Worm (Caenorhabditis elegans) whole organism, L4 larva: ENCODE data around the gene C03F11.4.

Experiments
- F26F4.8 ChIP-seq: fragments of 200-800 bp; sonication (Bioruptor generic); conservative IDR thresholded peaks from 2 replicates; pipeline ENCODE4 v1.3.6; 2022; ENCODE audit warnings: missing genetic modification characterization, missing compliant biosample characterization
- F44E2.7 ChIP-seq: fragments of 200-800 bp; sonication (Bioruptor generic); IDR thresholded peaks from 2 replicates; pipeline ENCODE4 v2.1.2; 2022; ENCODE audit warnings: missing genetic modification characterization, missing compliant biosample characterization
- R02D3.7 ChIP-seq: fragments of 150-350 bp; sonication (generic microtip); optimal IDR thresholded peaks from 3 replicates; lab custom pipeline; 2014; ENCODE audit warnings: missing biosample characterization, missing genetic modification characterization
- Y105C5A.15 ChIP-seq: fragments of 200-800 bp; sonication (Bioruptor generic); IDR thresholded peaks from 2 replicates; pipeline ENCODE4 v1.3.6; 2022; ENCODE audit warnings: missing genetic modification characterization, missing compliant biosample characterization
- ZK337.2 ChIP-seq: fragments of 200-800 bp; sonication (Bioruptor generic); IDR thresholded peaks from 2 replicates; pipeline ENCODE4 v1.3.6; 2022; ENCODE audit warnings: missing genetic modification reagents, missing genetic modification characterization, missing compliant biosample characterization
- ama-1 ChIP-seq: fragments of 150-350 bp; optimal IDR thresholded peaks from 2 replicates; lab custom pipeline; 2014; ENCODE audit warnings: inconsistent platforms, mixed read lengths
- arid-1 ChIP-seq: fragments of 200-800 bp; sonication (Bioruptor generic); conservative IDR thresholded peaks from 2 replicates; pipeline ENCODE4 v1.3.6; 2022; ENCODE audit warnings: missing genetic modification reagents, missing genetic modification characterization, missing compliant biosample characterization
- ceh-32 ChIP-seq: sonication (generic microtip); optimal IDR thresholded peaks from 2 replicates; lab custom pipeline; 2016; ENCODE audit warnings: mild to moderate bottlenecking, missing genetic modification characterization, missing compliant biosample characterization; ENCODE audit not compliant: poor library complexity
- ceh-44 ChIP-seq: fragments of 200-800 bp; sonication (Bioruptor generic); IDR thresholded peaks from 2 replicates; pipeline ENCODE4 v1.3.6; 2022; ENCODE audit warnings: missing genetic modification reagents, missing genetic modification characterization, missing compliant biosample characterization
- cey-2 ChIP-seq: sonication (generic microtip); optimal IDR thresholded peaks from 3 replicates; lab custom pipeline; 2017; ENCODE audit warnings: missing genetic modification characterization, mild to moderate bottlenecking, missing compliant biosample characterization, antibody characterized with exemption, borderline replicate concordance; ENCODE audit not compliant: insufficient read depth
- ctbp-1 ChIP-seq: fragments of 200-800 bp; sonication (Bioruptor generic); IDR thresholded peaks from 2 replicates; pipeline ENCODE4 v1.3.6; 2022; ENCODE audit warnings: missing genetic modification reagents, missing genetic modification characterization, missing compliant biosample characterization
- daf-16 ChIP-seq, 3 experiments: sonication (generic microtip); optimal IDR thresholded peaks; 2 replicates each; lab custom pipeline; 2016 to 2017; ENCODE audit warnings: missing genetic modification characterization in 3 of 3, missing genetic modification reagents in 3 of 3, mild to moderate bottlenecking in 2 of 3, missing compliant biosample characterization in 2 of 3, missing biosample characterization in 1 of 3, moderate library complexity in 1 of 3
- daf-19 ChIP-seq: fragments of 200-800 bp; sonication (Bioruptor generic); conservative IDR thresholded peaks from 2 replicates; pipeline ENCODE4 v1.3.6; 2022; ENCODE audit warnings: missing genetic modification characterization, missing compliant biosample characterization
- egl-27 ChIP-seq: sonication (generic microtip); optimal IDR thresholded peaks from 3 replicates; lab custom pipeline; 2017; ENCODE audit warnings: missing biosample characterization, missing genetic modification reagents, missing genetic modification characterization
- fos-1 ChIP-seq: fragments of 150-350 bp; optimal IDR thresholded peaks from 2 replicates; lab custom pipeline; 2014; ENCODE audit warnings: missing biosample characterization, missing genetic modification characterization
- gei-8 ChIP-seq: fragments of 200-800 bp; sonication (Bioruptor generic); optimal IDR thresholded peaks from 2 replicates; lab custom pipeline; 2018; ENCODE audit warnings: mild to moderate bottlenecking, missing genetic modification characterization, missing compliant biosample characterization
- hif-1 ChIP-seq, 2 experiments: sonication (generic microtip); optimal IDR thresholded peaks; 2 replicates each; lab custom pipeline; 2016 to 2017; ENCODE audit warnings: missing compliant biosample characterization in 2 of 2, missing genetic modification characterization in 2 of 2, missing genetic modification reagents in 2 of 2, missing genotype in 2 of 2, mild to moderate bottlenecking in 1 of 2
- hmg-1.1 ChIP-seq: fragments of 200-800 bp; sonication (Bioruptor generic); IDR thresholded peaks from 2 replicates; pipeline ENCODE4 v1.3.6; 2022; ENCODE audit warnings: missing genetic modification reagents, missing genetic modification characterization, missing compliant biosample characterization
- lim-7 ChIP-seq: fragments of 200-800 bp; sonication (Bioruptor generic); IDR thresholded peaks from 2 replicates; pipeline ENCODE4 v1.3.6; 2022; ENCODE audit warnings: missing genetic modification characterization, missing compliant biosample characterization
- lin-29 ChIP-seq: fragments of 200-800 bp; sonication (Bioruptor generic); IDR thresholded peaks from 2 replicates; pipeline ENCODE4 v1.3.6; 2022; ENCODE audit warnings: missing genetic modification reagents, missing genetic modification characterization, missing compliant biosample characterization
- lin-38 ChIP-seq: fragments of 200-800 bp; sonication (Bioruptor generic); IDR thresholded peaks from 2 replicates; pipeline ENCODE4 v1.3.6; 2022; ENCODE audit warnings: missing genetic modification reagents, missing genetic modification characterization, missing compliant biosample characterization
- lin-39 ChIP-seq: fragments of 150-350 bp; optimal IDR thresholded peaks from 2 replicates; lab custom pipeline; 2014; ENCODE audit warnings: missing biosample characterization, missing genetic modification reagents, missing genetic modification characterization
- lsy-2 ChIP-seq, 2 experiments: fragments of 150-350 bp in 1 of 2; sonication (generic microtip) in 1 of 2; optimal IDR thresholded peaks; 2 replicates each; lab custom pipeline; 2014 to 2017; ENCODE audit warnings: missing biosample characterization in 2 of 2, missing genetic modification characterization in 2 of 2
- madf-5 ChIP-seq, 2 experiments: fragments of 200-800 bp; sonication (Bioruptor generic); IDR thresholded peaks; 2 replicates each; pipeline ENCODE4 v1.3.6; 2022; ENCODE audit warnings: missing compliant biosample characterization in 2 of 2, missing genetic modification characterization in 2 of 2
- mdl-1 ChIP-seq, 2 experiments: fragments of 150-350 bp in 1 of 2; sonication (generic microtip) in 1 of 2; optimal IDR thresholded peaks; 2 replicates each; lab custom pipeline; 2014 to 2017; ENCODE audit warnings: missing biosample characterization in 2 of 2, missing genetic modification characterization in 2 of 2
- mdt-29 ChIP-seq: fragments of 200-800 bp; sonication (Bioruptor generic); IDR thresholded peaks from 2 replicates; pipeline ENCODE4 v1.3.6; 2022; ENCODE audit warnings: missing genetic modification reagents, missing genetic modification characterization, missing compliant biosample characterization
- mes-2 ChIP-seq: sonication (generic microtip); optimal IDR thresholded peaks from 2 replicates; lab custom pipeline; 2016; ENCODE audit warnings: missing genotype, mild to moderate bottlenecking, missing genetic modification characterization, missing compliant biosample characterization; ENCODE audit not compliant: poor library complexity, severe bottlenecking
- mxl-2 ChIP-seq: fragments of 200-800 bp; sonication (Bioruptor generic); conservative IDR thresholded peaks from 2 replicates; pipeline ENCODE4 v1.3.6; 2022; ENCODE audit warnings: missing genetic modification reagents, missing genetic modification characterization, missing compliant biosample characterization
- nhr-102 ChIP-seq: sonication (generic microtip); optimal IDR thresholded peaks from 2 replicates; lab custom pipeline; 2016; ENCODE audit warnings: mild to moderate bottlenecking, missing genetic modification characterization, moderate library complexity, missing compliant biosample characterization
- nhr-11 ChIP-seq: fragments of 150-350 bp; optimal IDR thresholded peaks from 2 replicates; lab custom pipeline; 2014; ENCODE audit warnings: missing biosample characterization, missing genetic modification characterization
- nhr-237 ChIP-seq: sonication (generic microtip); optimal IDR thresholded peaks from 2 replicates; lab custom pipeline; 2017; ENCODE audit warnings: missing biosample characterization, missing genetic modification characterization
- nhr-25 ChIP-seq: sonication (generic microtip); optimal IDR thresholded peaks from 2 replicates; lab custom pipeline; 2017; ENCODE audit warnings: missing genetic modification characterization, mild to moderate bottlenecking, missing compliant biosample characterization, antibody characterized with exemption, moderate library complexity, borderline replicate concordance; ENCODE audit not compliant: insufficient read depth
- nhr-28 ChIP-seq: fragments of 150-350 bp; optimal IDR thresholded peaks from 2 replicates; lab custom pipeline; 2014; ENCODE audit warnings: missing biosample characterization, missing genetic modification characterization
- nhr-42 ChIP-seq: fragments of 200-800 bp; sonication (Bioruptor generic); IDR thresholded peaks from 2 replicates; pipeline ENCODE4 v1.3.6; 2022; ENCODE audit warnings: missing genetic modification characterization, missing compliant biosample characterization
- pha-4 ChIP-seq, 2 experiments: fragments of 150-350 bp in 1 of 2; fragments of 200-800 bp in 1 of 2; sonication (Bioruptor generic) in 1 of 2; IDR thresholded peaks in 1 of 2; optimal IDR thresholded peaks in 1 of 2; 2 replicates each; pipeline versions ENCODE4 v1.3.6 to Lab custom; 2014 to 2022; ENCODE audit warnings: missing genetic modification characterization in 2 of 2, missing genetic modification reagents in 2 of 2, missing biosample characterization in 1 of 2, missing compliant biosample characterization in 1 of 2
- pqm-1 ChIP-seq: sonication (generic microtip); optimal IDR thresholded peaks from 2 replicates; lab custom pipeline; 2017; ENCODE audit warnings: missing biosample characterization, missing genetic modification characterization
- sdz-12 ChIP-seq: fragments of 200-800 bp; sonication (Bioruptor generic); optimal IDR thresholded peaks from 2 replicates; lab custom pipeline; 2018; ENCODE audit warnings: mild to moderate bottlenecking, missing genetic modification characterization, missing compliant biosample characterization
- set-16 ChIP-seq: fragments of 200-800 bp; sonication (Bioruptor generic); IDR thresholded peaks from 2 replicates; pipeline ENCODE4 v1.3.6; 2022; ENCODE audit warnings: missing genetic modification reagents, missing genetic modification characterization, missing compliant biosample characterization
- skn-1 ChIP-seq: fragments of 150-350 bp; optimal IDR thresholded peaks from 2 replicates; lab custom pipeline; 2014; ENCODE audit warnings: missing biosample characterization, missing genetic modification characterization
- snpc-1.2 ChIP-seq: fragments of 200-800 bp; sonication (Bioruptor generic); IDR thresholded peaks from 2 replicates; pipeline ENCODE4 v1.3.6; 2022; ENCODE audit warnings: missing genetic modification reagents, missing genetic modification characterization, missing compliant biosample characterization
- snpc-4 ChIP-seq: fragments of 150-350 bp; optimal IDR thresholded peaks from 2 replicates; lab custom pipeline; 2014; ENCODE audit warnings: missing biosample characterization, missing genetic modification characterization
- tra-1 ChIP-seq: fragments of 200-800 bp; sonication (Bioruptor generic); IDR thresholded peaks from 2 replicates; pipeline ENCODE4 v1.3.6; 2022; ENCODE audit warnings: missing genetic modification reagents, missing genetic modification characterization, missing compliant biosample characterization
- unc-130 ChIP-seq: sonication (generic microtip); optimal IDR thresholded peaks from 2 replicates; lab custom pipeline; 2016; ENCODE audit warnings: missing genetic modification reagents, missing genetic modification characterization, missing compliant biosample characterization
- unc-62 ChIP-seq, 3 experiments: fragments of 150-350 bp in 1 of 3; sonication (generic microtip); optimal IDR thresholded peaks in 2 of 3; peaks in 1 of 3; 1 replicate in 1 of 3; 2 replicates in 2 of 3; lab custom pipeline; 2014 to 2017; ENCODE audit warnings: missing biosample characterization in 3 of 3, missing genetic modification characterization in 3 of 3, missing genetic modification reagents in 3 of 3, missing genotype in 1 of 3
- zfp-2 ChIP-seq: sonication (generic microtip); optimal IDR thresholded peaks from 2 replicates; lab custom pipeline; 2016; ENCODE audit warnings: mild to moderate bottlenecking, missing genetic modification characterization, missing compliant biosample characterization
- zfp-3 ChIP-seq: fragments of 200-800 bp; sonication (Bioruptor generic); conservative IDR thresholded peaks from 2 replicates; pipeline ENCODE4 v1.3.6; 2022; ENCODE audit warnings: missing genetic modification reagents, missing genetic modification characterization, missing compliant biosample characterization
- ztf-11 ChIP-seq: fragments of 150-350 bp; optimal IDR thresholded peaks from 2 replicates; lab custom pipeline; 2014; ENCODE audit warnings: missing biosample characterization, missing genetic modification characterization
- ztf-7 ChIP-seq: fragments of 150-350 bp; optimal IDR thresholded peaks from 2 replicates; lab custom pipeline; 2014; ENCODE audit warnings: missing biosample characterization, missing genetic modification characterization

The C03F11.4 gene

DNA sequence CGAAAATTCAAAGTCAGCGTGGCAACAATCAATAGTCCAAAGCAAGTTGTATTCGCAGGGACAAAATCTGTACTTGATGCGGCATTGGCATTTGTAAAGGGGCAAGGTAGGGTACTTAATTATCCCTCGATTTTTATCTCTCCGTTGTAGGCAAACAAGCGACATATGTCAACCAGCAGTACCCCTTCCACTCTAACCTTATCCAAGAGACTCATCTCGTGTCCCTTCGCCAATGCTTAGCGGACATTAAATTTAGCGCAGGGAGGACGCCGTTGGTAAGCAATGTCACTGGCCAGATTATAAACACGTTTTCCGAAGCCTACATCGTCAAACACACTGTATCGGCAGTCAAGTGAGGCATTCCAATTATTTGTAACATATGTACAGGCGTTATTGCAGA is 23.1 kb upstream of the C03F11.4 start (continued):
- TF ChIP-seq mdt-29 (peak; percentile 92), zfp-3 (GFP tag; lab: Robert Waterston, UW) (peak; percentile 94), daf-16 (GFP tag; optimal IDR thresholded peaks at IDR 0.05; lab: Kevin White, UChicago) (peak in 1 of 2 experiments; percentile 99), daf-16 (tag; optimal IDR thresholded peaks at IDR 0.05; lab: Kevin White, UChicago) (peak; percentile 95), ama-1 (lab: Kevin White, UChicago) (no peak), lin-39 (tag; lab: Kevin White, UChicago) (no peak), hmg-1.1 (GFP tag; lab: Robert Waterston, UW) (peak; percentile 99), nhr-42 (peak; percentile 98), tra-1 (GFP tag; lab: Robert Waterston, UW) (peak; percentile 91), lin-38 (GFP tag; lab: Robert Waterston, UW) (no peak), lim-7 (GFP tag; lab: Robert Waterston, UW) (peak; percentile 77), ctbp-1 (peak; percentile 97), nhr-237 (peak; percentile 84), mxl-2 (GFP tag; lab: Robert Waterston, UW) (peak; percentile 87), madf-5 (GFP tag; IDR thresholded peaks at IDR 0.05; lab: Robert Waterston, UW) (peak in 1 of 2 experiments; percentile 6; a peak in 1 of 4 replicates), R02D3.7 (no peak), snpc-4 (no peak), lin-29 (GFP tag; lab: Robert Waterston, UW) (peak; percentile 96), ceh-44 (GFP tag; lab: Robert Waterston, UW) (no peak), snpc-1.2 (GFP tag; lab: Robert Waterston, UW) (peak; percentile 62; the same call in 1 of the 2 replicates), pha-4 (GFP tag; IDR thresholded peaks at IDR 0.05; lab: Robert Waterston, UW) (no peak), pha-4 (tag; optimal IDR thresholded peaks at IDR 0.05; lab: Kevin White, UChicago) (peak; percentile 93), sdz-12 (peak; percentile 44), lsy-2 (tag; optimal IDR thresholded peaks at IDR 0.05; lab: Kevin White, UChicago) (peak; percentile 93 to 95), daf-19 (peak; percentile 97), gei-8 (GFP tag; lab: Kevin White, UChicago) (peak; percentile 79), ceh-32 (tag; lab: Kevin White, UChicago) (peak; percentile 84), egl-27 (tag; lab: Kevin White, UChicago) (peak; percentile 7), hif-1 (tag; optimal IDR thresholded peaks at IDR 0.05; lab: Kevin White, UChicago) (peak; percentile 74 to 81), ztf-11 (peak; percentile 76), mes-2 (peak; percentile 97), unc-130 (GFP tag; lab: Kevin White, UChicago) (peak; percentile 33), skn-1 (tag; lab: Kevin White, UChicago) (peak; percentile 24), F26F4.8 (GFP tag; lab: Robert Waterston, UW) (no peak), mdl-1 (tag; optimal IDR thresholded peaks at IDR 0.05; lab: Kevin White, UChicago) (peak; percentile 91 to 92), set-16 (GFP tag; lab: Robert Waterston, UW) (no peak), arid-1 (GFP tag; lab: Robert Waterston, UW) (peak; percentile 86), ZK337.2 (GFP tag; lab: Robert Waterston, UW) (0 out of 2 replicates have a peak, but pooled peaks have one; percentile 59), unc-62 (GFP tag; optimal IDR thresholded peaks at IDR 0.05 in 1 of 2; lab: Kevin White, UChicago) (peak; percentile 82 to 100), unc-62 (tag; optimal IDR thresholded peaks at IDR 0.05; lab: Kevin White, UChicago) (peak; percentile 86), nhr-11 (tag; lab: Kevin White, UChicago) (peak; percentile 94), nhr-28 (tag; lab: Kevin White, UChicago) (peak; percentile 92), Y105C5A.15 (GFP tag; lab: Robert Waterston, UW) (peak; percentile 53; the same call in 1 of the 2 replicates), ztf-7 (tag; lab: Kevin White, UChicago) (peak; percentile 96), nhr-102 (tag; lab: Kevin White, UChicago) (peak; percentile 99), pqm-1 (tag; lab: Kevin White, UChicago) (peak; percentile 79), nhr-25 (peak; percentile 95), fos-1 (tag; lab: Kevin White, UChicago) (peak; percentile 83), F44E2.7 (no peak), cey-2 (peak; percentile 66), zfp-2 (peak; percentile 87)
